Worm (Caenorhabditis elegans) whole organism, young adult: ENCODE results near the gene T22B7.3.

Experiments
- F10E7.11 ChIP-seq: sonication (generic microtip); optimal IDR thresholded peaks from 2 replicates; lab custom pipeline; 2017; ENCODE audit warnings: mild to moderate bottlenecking, missing genetic modification characterization, moderate library complexity, missing compliant biosample characterization
- him-1 ChIP-seq: sonication (generic microtip); optimal IDR thresholded peaks from 2 replicates; lab custom pipeline; 2016; ENCODE audit warnings: missing genotype, missing genetic modification reagents, missing genetic modification characterization, missing compliant biosample characterization

DNA sequence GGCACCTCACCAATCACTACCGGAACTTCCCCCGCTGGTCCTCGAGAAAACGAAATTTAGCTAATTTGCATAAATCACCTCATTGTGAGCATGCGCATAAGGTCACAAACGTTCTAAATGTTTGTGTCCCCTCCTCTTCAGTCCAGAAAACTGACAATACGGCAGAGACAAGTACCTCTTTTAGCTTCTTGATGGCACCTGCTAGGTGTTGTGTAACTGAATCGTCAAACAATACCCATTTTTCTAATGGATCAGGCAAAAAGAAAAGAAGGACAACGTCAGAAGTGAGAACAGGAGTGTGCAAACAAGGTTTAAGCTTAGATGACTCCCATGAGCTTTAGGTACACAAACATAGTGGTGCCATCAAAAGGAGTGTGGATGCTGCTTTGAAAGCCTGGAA is 52.4 kb downstream of the T22B7.3 start:
- TF ChIP-seq F10E7.11 (tag; lab: Kevin White, UChicago): no peak
- TF ChIP-seq him-1: no peak
